Fruit fly (Drosophila melanogaster) S2 (cell line): ENCODE measurements around the gene eIF4A.

Experiments
- CG8478 ChIP-seq: fragments of >200 bp; optimal IDR thresholded peaks from 2 replicates; lab custom pipeline; 2018
- CTCF ChIP-seq, 2 experiments: fragments of >200 bp; optimal IDR thresholded peaks; 2 replicates each; lab custom pipeline; 2018

Gene eIF4A

dm6 chr2L:5998383-5998782 lies 16.8 kb downstream of the eIF4A start:
- no peak for TF ChIP-seq CTCF (optimal IDR thresholded peaks at IDR 0.05; lab: Kevin White, UChicago)

dm6 chr2L:5999247-5999646 lies 17.7 kb downstream of the eIF4A start, which contains the start of gene Kdm5:
Gene Kdm5 (minus strand): TSS chr2L:5999501.
- TF ChIP-seq CG8478 (lab: Kevin White, UChicago), result no peak
- peak in 1 of 2 experiments; percentile 7 for TF ChIP-seq CTCF (optimal IDR thresholded peaks at IDR 0.05; lab: Kevin White, UChicago)

dm6 chr2L:6000065-6000464 lies 18.5 kb downstream of the eIF4A start, which contains the start of gene Tsp26A:
Gene Tsp26A (plus strand): TSS chr2L:6000228.
- TF ChIP-seq CG8478 (lab: Kevin White, UChicago) (no peak), CTCF (optimal IDR thresholded peaks at IDR 0.05; lab: Kevin White, UChicago) (no peak)

- no peak for TF ChIP-seq CTCF (optimal IDR thresholded peaks at IDR 0.05; lab: Kevin White, UChicago)
- TF ChIP-seq CG8478 (lab: Kevin White, UChicago), result no peak
Measured at dm6 chr2L:6006508-6007232, 25.1 kb downstream of the eIF4A start, which contains the start of gene Gal. Gene Gal (minus strand): TSS chr2L:6006827.

- no peak for TF ChIP-seq CTCF (optimal IDR thresholded peaks at IDR 0.05; lab: Kevin White, UChicago)
- no peak for TF ChIP-seq CG8478 (lab: Kevin White, UChicago)
Measured at dm6 chr2L:6012303-6013070, 30.9 kb downstream of the eIF4A start, which contains the start of gene CG9098. Gene CG9098 (minus strand): TSS chr2L:6012338.

- TF ChIP-seq CTCF (optimal IDR thresholded peaks at IDR 0.05; lab: Kevin White, UChicago) (peak; percentile 24 to 34), CG8478 (lab: Kevin White, UChicago) (no peak)
Measured at dm6 chr2L:6013071-6013417, 31.5 kb downstream of the eIF4A start.

dm6 chr2L:6019352-6020131 lies 38.0 kb downstream of the eIF4A start, which contains the start of gene H2.0:
Gene H2.0 (minus strand): TSS chr2L:6019402.
- TF ChIP-seq CG8478 (lab: Kevin White, UChicago) (no peak), CTCF (optimal IDR thresholded peaks at IDR 0.05; lab: Kevin White, UChicago) (no peak)

dm6 chr2L:6020535-6020934 lies 39.0 kb downstream of the eIF4A start, which contains the start of gene CG13996:
Gene CG13996 (plus strand): TSS chr2L:6020835.
- no peak for TF ChIP-seq CTCF (optimal IDR thresholded peaks at IDR 0.05; lab: Kevin White, UChicago)
- no peak for TF ChIP-seq CG8478 (lab: Kevin White, UChicago)

dm6 chr2L:6022793-6023192 lies 41.2 kb downstream of the eIF4A start:
- TF ChIP-seq CTCF (optimal IDR thresholded peaks at IDR 0.05; lab: Kevin White, UChicago), result no peak
- no peak for TF ChIP-seq CG8478 (lab: Kevin White, UChicago)

- peak in 1 of 2 experiments; percentile 37 for TF ChIP-seq CTCF (optimal IDR thresholded peaks at IDR 0.05; lab: Kevin White, UChicago)
- TF ChIP-seq CG8478 (lab: Kevin White, UChicago), result no peak
Measured at dm6 chr2L:6024345-6024907, 42.9 kb downstream of the eIF4A start, which contains the start of gene CG9107. Gene CG9107 (minus strand): TSS chr2L:6024539.

dm6 chr2L:6028712-6029111 lies 47.1 kb downstream of the eIF4A start:
- no peak for TF ChIP-seq CTCF (optimal IDR thresholded peaks at IDR 0.05; lab: Kevin White, UChicago)
- no peak for TF ChIP-seq CG8478 (lab: Kevin White, UChicago)

- no peak for TF ChIP-seq CG8478 (lab: Kevin White, UChicago)
- no peak for TF ChIP-seq CTCF (optimal IDR thresholded peaks at IDR 0.05; lab: Kevin White, UChicago)
Measured at dm6 chr2L:6031838-6032237, 50.3 kb downstream of the eIF4A start.

- TF ChIP-seq CG8478 (lab: Kevin White, UChicago) (no peak), CTCF (optimal IDR thresholded peaks at IDR 0.05; lab: Kevin White, UChicago) (no peak)
Measured at dm6 chr2L:6034344-6034743, 52.8 kb downstream of the eIF4A start, which contains the start of gene CG9109. Gene CG9109 (minus strand): TSS chr2L:6034423.

- TF ChIP-seq CTCF (optimal IDR thresholded peaks at IDR 0.05; lab: Kevin White, UChicago), result no peak
Measured at dm6 chr2L:6035155-6035554, 53.6 kb downstream of the eIF4A start.
